Worm (Caenorhabditis elegans) whole organism, young adult: ENCODE measurements around the gene tpst-1.

Experiments used
- B0035.1 ChIP-seq: sonication (generic microtip); optimal IDR thresholded peaks from 2 replicates; lab custom pipeline; 2016; ENCODE audit warnings: missing genetic modification characterization, mild to moderate bottlenecking, missing compliant biosample characterization, missing genotype, missing genetic modification reagents
- C06A6.2 ChIP-seq: fragments of 200-800 bp; sonication (Bioruptor generic); conservative IDR thresholded peaks from 2 replicates; pipeline ENCODE4 v1.3.6; 2022; ENCODE audit warnings: missing genetic modification characterization, missing compliant biosample characterization
- F22D6.2 ChIP-seq: sonication (generic microtip); optimal IDR thresholded peaks from 2 replicates; lab custom pipeline; 2016; ENCODE audit warnings: mild to moderate bottlenecking, missing genetic modification characterization, missing compliant biosample characterization
- F33H1.4 ChIP-seq: fragments of 200-800 bp; sonication (Bioruptor generic); IDR thresholded peaks from 2 replicates; pipeline ENCODE4 v1.3.6; 2022; ENCODE audit warnings: missing genetic modification reagents, missing genetic modification characterization, missing compliant biosample characterization
- F37B4.10 ChIP-seq: fragments of 200-800 bp; sonication (Bioruptor generic); IDR thresholded peaks from 2 replicates; pipeline ENCODE4 v1.3.6; 2022; ENCODE audit warnings: missing genetic modification characterization, missing compliant biosample characterization
- F49E8.2 ChIP-seq: sonication (generic microtip); optimal IDR thresholded peaks from 3 replicates; lab custom pipeline; 2017; ENCODE audit warnings: missing genetic modification characterization, mild to moderate bottlenecking, missing compliant biosample characterization, antibody characterized with exemption, moderate library complexity; ENCODE audit not compliant: insufficient read depth
- F57A8.1 ChIP-seq: fragments of 200-800 bp; sonication (Bioruptor generic); optimal IDR thresholded peaks from 2 replicates; lab custom pipeline; 2018; ENCODE audit warnings: mild to moderate bottlenecking, missing genetic modification characterization, moderate library complexity, missing compliant biosample characterization
- K11D2.4 ChIP-seq: fragments of 200-800 bp; sonication (Bioruptor generic); IDR thresholded peaks from 2 replicates; pipeline ENCODE4 v1.3.6; 2022; ENCODE audit warnings: missing genetic modification reagents, missing genetic modification characterization, missing compliant biosample characterization
- K12H6.12 ChIP-seq: fragments of 200-800 bp; sonication (Bioruptor generic); optimal IDR thresholded peaks from 2 replicates; lab custom pipeline; 2018; ENCODE audit warnings: mild to moderate bottlenecking, missing genetic modification characterization, missing compliant biosample characterization
- T07F8.4 ChIP-seq: sonication (generic microtip); optimal IDR thresholded peaks from 2 replicates; lab custom pipeline; 2016; ENCODE audit warnings: mild to moderate bottlenecking, missing genetic modification characterization, moderate library complexity, missing compliant biosample characterization
- T26A5.8 ChIP-seq: sonication (generic microtip); optimal IDR thresholded peaks from 2 replicates; lab custom pipeline; 2016; ENCODE audit warnings: missing genetic modification characterization, missing compliant biosample characterization
- Y56A3A.18 ChIP-seq: fragments of 200-800 bp; sonication (Bioruptor generic); IDR thresholded peaks from 2 replicates; pipeline ENCODE4 v1.3.6; 2022; ENCODE audit warnings: missing genetic modification reagents, missing genetic modification characterization, missing compliant biosample characterization
- Y67H2A.10 ChIP-seq: fragments of 200-800 bp; sonication (Bioruptor generic); conservative IDR thresholded peaks from 2 replicates; pipeline ENCODE4 v1.3.6; 2022; ENCODE audit warnings: missing genetic modification reagents, missing genetic modification characterization, missing compliant biosample characterization
- ama-1 ChIP-seq, 3 experiments: fragments of 150-350 bp in 1 of 3; sonication (generic microtip) in 2 of 3; optimal IDR thresholded peaks; 2 replicates each; lab custom pipeline; 2014 to 2018; ENCODE audit warnings: missing biosample characterization in 2 of 3, missing genetic modification characterization in 2 of 3, missing genetic modification reagents in 2 of 3
- aptf-3 ChIP-seq: fragments of 200-800 bp; sonication (Bioruptor generic); IDR thresholded peaks from 2 replicates; pipeline ENCODE4 v1.3.6; 2022; ENCODE audit warnings: missing genetic modification characterization, missing compliant biosample characterization
- atf-7 ChIP-seq: sonication (generic microtip); optimal IDR thresholded peaks from 2 replicates; lab custom pipeline; 2017; ENCODE audit warnings: mild to moderate bottlenecking, missing genetic modification characterization, missing compliant biosample characterization
- athp-1 ChIP-seq: sonication (generic microtip); optimal IDR thresholded peaks from 2 replicates; lab custom pipeline; 2017; ENCODE audit warnings: mild to moderate bottlenecking, missing genetic modification characterization, missing compliant biosample characterization
- attf-5 ChIP-seq: fragments of 200-800 bp; sonication (Bioruptor generic); optimal IDR thresholded peaks from 2 replicates; lab custom pipeline; 2018; ENCODE audit warnings: mild to moderate bottlenecking, missing genetic modification characterization, missing compliant biosample characterization
- bed-1 ChIP-seq: fragments of 200-800 bp; sonication (Bioruptor generic); IDR thresholded peaks from 2 replicates; pipeline ENCODE4 v1.3.6; 2022; ENCODE audit warnings: missing genetic modification reagents, missing genetic modification characterization, missing compliant biosample characterization
- cebp-1 ChIP-seq, 2 experiments: fragments of 200-800 bp in 1 of 2; sonication (Bioruptor generic) in 1 of 2; sonication (generic microtip) in 1 of 2; IDR thresholded peaks in 1 of 2; optimal IDR thresholded peaks in 1 of 2; 2 replicates each; pipeline versions ENCODE4 v1.3.6 to Lab custom; 2017 to 2022; ENCODE audit warnings: missing compliant biosample characterization in 2 of 2, missing genetic modification characterization in 2 of 2, mild to moderate bottlenecking in 1 of 2, missing genetic modification reagents in 1 of 2, moderate library complexity in 1 of 2
- cebp-2 ChIP-seq: fragments of 200-800 bp; sonication (Bioruptor generic); IDR thresholded peaks from 2 replicates; pipeline ENCODE4 v1.3.6; 2022; ENCODE audit warnings: missing genetic modification characterization, missing compliant biosample characterization
- ceh-100 ChIP-seq: fragments of 200-800 bp; sonication (Bioruptor generic); IDR thresholded peaks from 2 replicates; pipeline ENCODE4 v1.3.6; 2022; ENCODE audit warnings: missing genetic modification reagents, missing genetic modification characterization, missing compliant biosample characterization
- ceh-40 ChIP-seq: fragments of 200-800 bp; sonication (Bioruptor generic); IDR thresholded peaks from 2 replicates; pipeline ENCODE4 v1.3.6; 2022; ENCODE audit warnings: missing genetic modification characterization, missing compliant biosample characterization
- ceh-91 ChIP-seq: fragments of 200-800 bp; sonication (Bioruptor generic); IDR thresholded peaks from 2 replicates; pipeline ENCODE4 v1.3.6; 2022; ENCODE audit warnings: missing genetic modification reagents, missing genetic modification characterization, missing compliant biosample characterization
- egl-18 ChIP-seq: fragments of 200-800 bp; sonication (Bioruptor generic); IDR thresholded peaks from 2 replicates; pipeline ENCODE4 v1.3.6; 2022; ENCODE audit warnings: missing genetic modification reagents, missing genetic modification characterization, missing compliant biosample characterization
- egl-44 ChIP-seq: fragments of 200-800 bp; sonication (Bioruptor generic); IDR thresholded peaks from 2 replicates; pipeline ENCODE4 v1.3.6; 2022; ENCODE audit warnings: missing genetic modification reagents, missing genetic modification characterization, missing compliant biosample characterization
- fkh-3 ChIP-seq: sonication (generic microtip); optimal IDR thresholded peaks from 2 replicates; lab custom pipeline; 2016; ENCODE audit warnings: mild to moderate bottlenecking, missing genetic modification characterization, missing compliant biosample characterization
- hlh-26 ChIP-seq: fragments of 200-800 bp; sonication (Bioruptor generic); conservative IDR thresholded peaks from 2 replicates; pipeline ENCODE4 v1.3.6; 2022; ENCODE audit warnings: missing genetic modification reagents, missing genetic modification characterization, missing compliant biosample characterization
- hsf-1 ChIP-seq: fragments of 200-800 bp; sonication (Bioruptor generic); IDR thresholded peaks from 2 replicates; pipeline ENCODE4 v1.3.6; 2022; ENCODE audit warnings: missing genetic modification reagents, missing genetic modification characterization, missing compliant biosample characterization
- lin-26 ChIP-seq: fragments of 200-800 bp; sonication (Bioruptor generic); IDR thresholded peaks from 2 replicates; pipeline ENCODE4 v1.3.6; 2022; ENCODE audit warnings: missing genetic modification reagents, missing genetic modification characterization, missing compliant biosample characterization
- lin-40 ChIP-seq: sonication (generic microtip); optimal IDR thresholded peaks from 2 replicates; lab custom pipeline; 2016; ENCODE audit warnings: missing genetic modification characterization, mild to moderate bottlenecking, missing compliant biosample characterization, missing genotype, missing genetic modification reagents
- lin-54 ChIP-seq: fragments of 200-800 bp; sonication (Bioruptor generic); optimal IDR thresholded peaks from 2 replicates; lab custom pipeline; 2018; ENCODE audit warnings: mild to moderate bottlenecking, missing genetic modification characterization, missing compliant biosample characterization
- lsy-27 ChIP-seq: sonication (generic microtip); optimal IDR thresholded peaks from 2 replicates; lab custom pipeline; 2017; ENCODE audit warnings: missing genetic modification characterization, mild to moderate bottlenecking, missing compliant biosample characterization, antibody characterized with exemption, missing genotype, borderline replicate concordance; ENCODE audit not compliant: insufficient read depth
- madf-6 ChIP-seq: fragments of 200-800 bp; sonication (Bioruptor generic); IDR thresholded peaks from 2 replicates; pipeline ENCODE4 v1.3.6; 2022; ENCODE audit warnings: missing genetic modification reagents, missing genetic modification characterization, missing compliant biosample characterization
- mel-28 ChIP-seq: sonication (generic microtip); optimal IDR thresholded peaks from 2 replicates; lab custom pipeline; 2016; ENCODE audit warnings: borderline replicate concordance, mild to moderate bottlenecking, missing genetic modification characterization, missing compliant biosample characterization
- mxl-1 ChIP-seq: sonication (generic microtip); optimal IDR thresholded peaks from 2 replicates; lab custom pipeline; 2016; ENCODE audit warnings: missing genetic modification characterization, missing compliant biosample characterization
- nhr-90 ChIP-seq: sonication (generic microtip); optimal IDR thresholded peaks from 2 replicates; lab custom pipeline; 2016; ENCODE audit warnings: missing genotype, mild to moderate bottlenecking, missing genetic modification characterization, missing compliant biosample characterization
- sea-2 ChIP-seq: fragments of 200-800 bp; sonication (Bioruptor generic); IDR thresholded peaks from 2 replicates; pipeline ENCODE4 v1.3.6; 2022; ENCODE audit warnings: missing genetic modification characterization, missing compliant biosample characterization
- snpc-1.1 ChIP-seq: sonication (generic microtip); optimal IDR thresholded peaks from 2 replicates; lab custom pipeline; 2017; ENCODE audit warnings: missing genetic modification characterization, mild to moderate bottlenecking, missing compliant biosample characterization, antibody characterized with exemption, moderate library complexity, missing genotype, missing genetic modification reagents; ENCODE audit not compliant: insufficient read depth
- somi-1 ChIP-seq: fragments of 200-800 bp; sonication (Bioruptor generic); optimal IDR thresholded peaks from 2 replicates; lab custom pipeline; 2018; ENCODE audit warnings: mild to moderate bottlenecking, missing genetic modification characterization, missing compliant biosample characterization
- tbp1 ChIP-seq: fragments of 200-800 bp; sonication (Bioruptor generic); optimal IDR thresholded peaks from 2 replicates; lab custom pipeline; 2018; ENCODE audit warnings: mild to moderate bottlenecking, missing genetic modification characterization, missing compliant biosample characterization
- tlf-1 ChIP-seq: fragments of 200-800 bp; sonication (Bioruptor generic); optimal IDR thresholded peaks from 2 replicates; lab custom pipeline; 2018; ENCODE audit warnings: mild to moderate bottlenecking, missing genetic modification characterization, missing compliant biosample characterization
- unc-62 ChIP-seq: fragments of 150-350 bp; optimal IDR thresholded peaks from 2 replicates; lab custom pipeline; 2014; ENCODE audit warnings: missing biosample characterization, missing genetic modification reagents, missing genetic modification characterization
- zfh-2 ChIP-seq: fragments of 200-800 bp; sonication (Bioruptor generic); conservative IDR thresholded peaks from 2 replicates; pipeline ENCODE4 v1.3.6; 2022; ENCODE audit warnings: missing genetic modification reagents, missing genetic modification characterization, missing compliant biosample characterization
- ztf-18 ChIP-seq: sonication (generic microtip); optimal IDR thresholded peaks from 2 replicates; lab custom pipeline; 2016; ENCODE audit warnings: missing genotype, mild to moderate bottlenecking, missing genetic modification characterization, missing compliant biosample characterization
- ztf-22 ChIP-seq: fragments of 200-800 bp; sonication (Bioruptor generic); optimal IDR thresholded peaks from 2 replicates; lab custom pipeline; 2018; ENCODE audit warnings: mild to moderate bottlenecking, missing genetic modification characterization, moderate library complexity, missing compliant biosample characterization
- ztf-28 ChIP-seq: fragments of 200-800 bp; sonication (Bioruptor generic); IDR thresholded peaks from 2 replicates; pipeline ENCODE4 v1.3.6; 2022; ENCODE audit warnings: missing genetic modification reagents, missing genetic modification characterization, missing compliant biosample characterization

tpst-1 gene

DNA sequence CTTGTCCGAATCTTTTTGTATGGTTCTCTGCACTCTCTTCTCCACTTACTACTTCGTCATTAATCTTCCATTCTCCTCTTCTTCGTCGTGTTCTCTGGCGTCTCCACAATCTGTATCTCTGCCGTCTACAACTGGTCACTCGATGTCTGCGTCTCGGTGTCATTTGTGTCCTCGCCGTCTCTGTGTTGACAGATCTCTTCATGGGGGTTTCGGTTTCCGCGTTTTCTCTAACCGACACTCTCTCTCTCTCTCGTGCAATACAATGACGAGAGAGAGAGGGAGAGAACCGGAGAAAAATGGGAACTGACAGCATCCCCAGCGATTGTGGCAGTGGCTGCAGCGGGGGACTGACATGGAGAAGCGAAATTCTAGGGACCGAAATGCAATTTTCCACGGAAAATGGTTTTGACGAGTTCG, 49.6 kb downstream of the tpst-1 start (continued):
- TF ChIP-seq lsy-27 (tag; lab: Kevin White, UChicago) (no peak), cebp-1 (GFP tag; IDR thresholded peaks at IDR 0.05; lab: Robert Waterston, UW) (peak; percentile 66), cebp-1 (tag; optimal IDR thresholded peaks at IDR 0.05; lab: Kevin White, UChicago) (peak; percentile 94), unc-62 (peak; percentile 96), ceh-91 (no peak), ceh-40 (GFP tag; lab: Robert Waterston, UW) (no peak), C06A6.2 (GFP tag; lab: Robert Waterston, UW) (peak; percentile 95), ama-1 (optimal IDR thresholded peaks at IDR 0.05; lab: Kevin White, UChicago) (no peak), ama-1 (GFP tag; optimal IDR thresholded peaks at IDR 0.05; lab: Kevin White, UChicago) (no peak), somi-1 (GFP tag; lab: Kevin White, UChicago) (peak; percentile 99), Y56A3A.18 (GFP tag; lab: Robert Waterston, UW) (0 out of 2 replicates have a peak, but pooled peaks have one; percentile 59), attf-5 (GFP tag; lab: Kevin White, UChicago) (peak; percentile 91), aptf-3 (GFP tag; lab: Robert Waterston, UW) (no peak), K12H6.12 (tag; lab: Kevin White, UChicago) (peak; percentile 98), snpc-1.1 (tag; lab: Kevin White, UChicago) (no peak), cebp-2 (GFP tag; lab: Robert Waterston, UW) (no peak), F49E8.2 (tag; lab: Kevin White, UChicago) (no peak), mxl-1 (tag; lab: Kevin White, UChicago) (no peak), zfh-2 (GFP tag; lab: Robert Waterston, UW) (peak; percentile 98), ztf-28 (GFP tag; lab: Robert Waterston, UW) (no peak), hlh-26 (no peak), F37B4.10 (no peak), sea-2 (no peak), atf-7 (tag; lab: Kevin White, UChicago) (peak; percentile 97), madf-6 (GFP tag; lab: Robert Waterston, UW) (no peak), lin-40 (tag; lab: Kevin White, UChicago) (peak; percentile 98), F57A8.1 (GFP tag; lab: Kevin White, UChicago) (no peak), F22D6.2 (peak; percentile 84), Y67H2A.10 (GFP tag; lab: Robert Waterston, UW) (peak; percentile 77), F33H1.4 (GFP tag; lab: Robert Waterston, UW) (no peak; the same call in 1 of the 2 replicates), bed-1 (GFP tag; lab: Robert Waterston, UW) (no peak), tbp1 (GFP tag; lab: Kevin White, UChicago) (peak; percentile 73), lin-54 (peak; percentile 78), athp-1 (tag; lab: Kevin White, UChicago) (peak; percentile 76), ztf-22 (GFP tag; lab: Kevin White, UChicago) (peak; percentile 98), ceh-100 (peak; percentile 55; the same call in 1 of the 2 replicates), fkh-3 (tag; lab: Kevin White, UChicago) (no peak), T07F8.4 (tag; lab: Kevin White, UChicago) (peak; percentile 9), egl-44 (GFP tag; lab: Robert Waterston, UW) (0 out of 2 replicates have a peak, but pooled peaks have one; percentile 64), nhr-90 (tag; lab: Kevin White, UChicago) (peak; percentile 78), egl-18 (peak; percentile 80), B0035.1 (tag; lab: Kevin White, UChicago) (peak; percentile 87), mel-28 (no peak), tlf-1 (GFP tag; lab: Kevin White, UChicago) (peak; percentile 92), lin-26 (GFP tag; lab: Robert Waterston, UW) (peak; percentile 69; the same call in 1 of the 2 replicates), hsf-1 (GFP tag; lab: Robert Waterston, UW) (0 out of 2 replicates have a peak, but pooled peaks have one; percentile 74), T26A5.8 (no peak), K11D2.4 (GFP tag; lab: Robert Waterston, UW) (peak; percentile 95), ztf-18 (tag; lab: Kevin White, UChicago) (peak; percentile 49)
